Worm (Caenorhabditis elegans): ENCODE measurements around the gene R04E5.8.

Gene R04E5.8

DNA sequence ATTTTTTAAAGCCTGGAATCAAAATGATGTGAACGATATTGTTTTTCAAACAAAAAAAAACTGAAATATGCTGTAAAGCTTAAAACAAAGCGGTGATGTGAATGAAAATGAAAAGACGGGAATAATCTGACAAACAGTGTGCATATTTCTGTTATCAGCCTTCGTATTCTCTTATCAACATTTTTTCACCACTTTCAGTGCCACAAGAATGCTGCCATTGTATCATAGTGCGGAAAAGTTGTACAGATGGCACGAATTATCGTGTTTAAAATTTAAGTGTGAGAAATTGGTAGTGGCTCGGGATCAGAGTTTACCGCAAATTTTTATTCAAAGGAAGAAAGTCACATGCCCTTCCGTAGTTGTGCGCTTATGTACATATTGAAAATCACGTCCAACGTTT lies 18.5 kb upstream of the R04E5.8 start, which contains the start of gene ifd-1:
Gene ifd-1 (minus strand): TSS at position 12 of the 400 bp plus-strand sequence.
- TF ChIP-seq ceh-18 (tag; optimal IDR thresholded peaks at IDR 0.05) (no peak), elt-2 (tag; optimal IDR thresholded peaks at IDR 0.05) (peak; percentile 80)

DNA sequence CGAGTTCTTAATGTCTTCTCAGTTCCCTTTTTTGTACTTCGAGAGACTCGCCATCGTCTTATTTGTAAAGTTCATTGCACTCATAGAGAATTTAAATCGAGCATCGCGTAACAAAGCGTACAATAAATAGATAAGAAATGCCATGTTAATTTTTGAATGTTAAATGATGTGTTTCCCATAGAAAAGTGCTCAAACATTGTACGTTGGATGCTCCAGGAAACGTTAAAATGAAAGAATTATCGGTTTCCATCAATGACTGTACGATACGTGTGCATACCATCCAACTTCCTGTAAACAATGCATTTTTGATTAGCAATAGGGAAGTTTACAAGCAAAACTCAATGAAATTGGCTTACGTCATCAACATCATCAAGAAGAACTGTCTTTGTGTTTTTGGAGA lies 14.7 kb upstream of the R04E5.8 start:
- TF ChIP-seq elt-4 (tag; optimal IDR thresholded peaks at IDR 0.05), result no peak
- TF ChIP-seq tbx-2 (tag; optimal IDR thresholded peaks at IDR 0.05), result no peak
- TF ChIP-seq eyg-1 (tag; optimal IDR thresholded peaks at IDR 0.05), result no peak
- TF ChIP-seq C08G9.2 (tag; optimal IDR thresholded peaks at IDR 0.05), result no peak
- TF ChIP-seq ttx-3 (tag; optimal IDR thresholded peaks at IDR 0.05), result no peak
- no peak for TF ChIP-seq zip-5 (tag; optimal IDR thresholded peaks at IDR 0.05)
- TF ChIP-seq lim-6 (tag; optimal IDR thresholded peaks at IDR 0.05), result no peak
- TF ChIP-seq sox-4 (tag; optimal IDR thresholded peaks at IDR 0.05), result no peak

DNA sequence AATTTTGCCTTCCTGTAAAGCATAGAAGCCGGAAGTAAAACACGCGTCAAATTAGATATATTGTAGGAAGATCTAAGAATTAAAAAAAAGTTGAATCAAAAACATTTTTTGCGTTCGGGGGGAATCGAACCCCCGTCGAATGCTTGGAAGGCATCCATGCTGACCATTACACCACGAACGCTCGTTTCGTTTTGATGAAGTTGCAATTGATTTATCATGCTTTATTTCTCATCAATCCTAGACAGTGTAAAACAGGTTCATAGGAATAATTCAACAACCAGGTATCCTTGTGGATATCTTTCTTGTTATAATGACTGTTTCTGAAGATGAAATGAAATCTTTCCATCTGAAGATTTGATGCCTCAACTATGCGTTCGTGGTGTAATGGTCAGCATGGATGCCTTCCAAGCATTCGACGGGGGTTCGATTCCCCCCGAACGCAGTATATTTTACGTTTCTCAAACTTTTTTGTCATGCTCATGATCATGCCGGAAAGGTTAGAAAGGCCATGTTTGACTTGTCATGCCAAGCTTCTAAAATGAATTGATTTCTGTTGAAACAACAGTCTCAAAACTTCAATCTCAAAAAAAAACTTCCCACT lies 14.0 kb upstream of the R04E5.8 start:
- TF ChIP-seq nhr-232 (tag; optimal IDR thresholded peaks at IDR 0.05), result no peak
- no peak for TF ChIP-seq pax-1 (tag; optimal IDR thresholded peaks at IDR 0.05)
- no peak for TF ChIP-seq pha-2 (tag; optimal IDR thresholded peaks at IDR 0.05)
- no peak for TF ChIP-seq ceh-31 (tag; optimal IDR thresholded peaks at IDR 0.05)
- no peak for TF ChIP-seq lim-6 (tag; optimal IDR thresholded peaks at IDR 0.05)
- TF ChIP-seq ceh-14 (tag; optimal IDR thresholded peaks at IDR 0.05), result no peak

DNA sequence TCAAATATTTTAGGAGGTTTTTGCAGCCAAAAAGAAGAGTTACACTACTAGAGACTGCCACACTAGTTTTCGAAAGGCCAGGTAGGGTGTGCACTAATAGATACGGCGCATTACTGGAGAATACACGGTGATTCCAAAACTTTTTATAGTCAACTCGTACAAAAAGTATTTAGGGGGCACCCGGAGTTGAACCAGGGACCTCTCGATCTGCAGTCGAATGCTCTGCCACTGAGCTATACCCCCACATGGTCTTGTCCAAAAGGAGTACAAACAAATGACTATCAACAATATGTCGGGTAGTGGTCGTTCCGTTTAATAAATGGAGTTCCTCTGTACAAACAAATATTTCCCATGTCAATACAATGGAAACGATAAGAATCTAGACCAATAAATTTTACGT lies 12.0 kb upstream of the R04E5.8 start:
- TF ChIP-seq odd-2 (tag; optimal IDR thresholded peaks at IDR 0.05), result no peak
- TF ChIP-seq lim-6 (tag; optimal IDR thresholded peaks at IDR 0.05), result no peak
- TF ChIP-seq ztf-16 (tag; optimal IDR thresholded peaks at IDR 0.05), result no peak
- peak; percentile 54 for TF ChIP-seq che-1 (tag; optimal IDR thresholded peaks at IDR 0.05)
- TF ChIP-seq rnt-1 (tag; optimal IDR thresholded peaks at IDR 0.05), result no peak
- TF ChIP-seq C38D4.7 (GFP tag; optimal IDR thresholded peaks at IDR 0.05), result peak; percentile 11
- peak; percentile 3 for TF ChIP-seq fkh-6 (tag; optimal IDR thresholded peaks at IDR 0.05)
- TF ChIP-seq T23F11.4 (GFP tag; optimal IDR thresholded peaks at IDR 0.05), result no peak
- no peak for TF ChIP-seq dmd-4 (tag; optimal IDR thresholded peaks at IDR 0.05; ENCODE audit: borderline replicate concordance)
- no peak for TF ChIP-seq C08G9.2 (tag; optimal IDR thresholded peaks at IDR 0.05)
- no peak for TF ChIP-seq ceh-19 (GFP tag; optimal IDR thresholded peaks at IDR 0.05)
- TF ChIP-seq gmeb-2 (tag; optimal IDR thresholded peaks at IDR 0.05), result peak; percentile 33
- TF ChIP-seq tbx-2 (tag; optimal IDR thresholded peaks at IDR 0.05), result no peak
- peak; percentile 29 for TF ChIP-seq ref-2 (tag; optimal IDR thresholded peaks at IDR 0.05)
- no peak for TF ChIP-seq syd-9 (tag; optimal IDR thresholded peaks at IDR 0.05)
- TF ChIP-seq ceh-34 (tag; optimal IDR thresholded peaks at IDR 0.05), result peak; percentile 27
- peak; percentile 26 for TF ChIP-seq sox-4 (tag; optimal IDR thresholded peaks at IDR 0.05)
- no peak for TF ChIP-seq elt-4 (tag; optimal IDR thresholded peaks at IDR 0.05)
- TF ChIP-seq sox-2 (GFP tag; IDR thresholded peaks at IDR 0.05), result no peak
- no peak for TF ChIP-seq pag-3 (tag; optimal IDR thresholded peaks at IDR 0.05; ENCODE audit: borderline replicate concordance)
- TF ChIP-seq ceh-22 (tag; optimal IDR thresholded peaks at IDR 0.05), result no peak
- TF ChIP-seq F13H6.1 (tag; optimal IDR thresholded peaks at IDR 0.05), result no peak
- no peak for TF ChIP-seq eyg-1 (tag; optimal IDR thresholded peaks at IDR 0.05)
- no peak for TF ChIP-seq sdc-2 (tag; optimal IDR thresholded peaks at IDR 0.05)
- no peak for TF ChIP-seq unc-55 (GFP tag; optimal IDR thresholded peaks at IDR 0.05)
- no peak for TF ChIP-seq ceh-9 (tag; optimal IDR thresholded peaks at IDR 0.05)
- no peak for TF ChIP-seq ama-1 (optimal IDR thresholded peaks at IDR 0.05)
- TF ChIP-seq ceh-6 (GFP tag; optimal IDR thresholded peaks at IDR 0.05), result peak; percentile 48
- no peak for TF ChIP-seq unc-86 (tag; optimal IDR thresholded peaks at IDR 0.05)
- TF ChIP-seq nhr-11 (tag; optimal IDR thresholded peaks at IDR 0.05), result no peak
- TF ChIP-seq elt-2 (tag; optimal IDR thresholded peaks at IDR 0.05), result peak; percentile 66
- no peak for TF ChIP-seq ceh-18 (tag; optimal IDR thresholded peaks at IDR 0.05)
- no peak for TF ChIP-seq lin-11 (tag; optimal IDR thresholded peaks at IDR 0.05)
